Worm (Caenorhabditis elegans): Measurements from ENCODE around the gene Y19D10B.6.

Y19D10B.6 gene

ce11 chrV:2278543-2278942 lies 42.4 kb downstream of the Y19D10B.6 start, which contains the start of gene fbxa-137 (continued):
- no peak for TF ChIP-seq ceh-30 (tag; optimal IDR thresholded peaks at IDR 0.05)
- TF ChIP-seq pat-9 (tag; optimal IDR thresholded peaks at IDR 0.05) = no peak
- no peak for TF ChIP-seq rnt-1 (tag; optimal IDR thresholded peaks at IDR 0.05)
- no peak for TF ChIP-seq ceh-2 (tag; optimal IDR thresholded peaks at IDR 0.05)
- no peak for TF ChIP-seq ahr-1 (tag; optimal IDR thresholded peaks at IDR 0.05)
- TF ChIP-seq ceh-45 (GFP tag; IDR thresholded peaks at IDR 0.05) = no peak
- TF ChIP-seq pha-2 (tag; optimal IDR thresholded peaks at IDR 0.05) = peak; percentile 7

- peak; percentile 44 for TF ChIP-seq hlh-30 (tag; optimal IDR thresholded peaks at IDR 0.05; ENCODE audit: insufficient read depth)
- TF ChIP-seq C08G9.2 (tag; optimal IDR thresholded peaks at IDR 0.05) = no peak
These were observed 42.8 kb downstream of the Y19D10B.6 start, which contains the start of gene nhr-59 for ce11 chrV:2278052-2278451. nhr-59 (minus strand) TSS chrV:2278265.

ce11 chrV:2277260-2277659 lies 43.6 kb downstream of the Y19D10B.6 start:
- TF ChIP-seq T23F11.4 (GFP tag; optimal IDR thresholded peaks at IDR 0.05) = no peak
- no peak for TF ChIP-seq odd-2 (tag; optimal IDR thresholded peaks at IDR 0.05)
- no peak for TF ChIP-seq K02D7.2 (tag; optimal IDR thresholded peaks at IDR 0.05)
- TF ChIP-seq syd-9 (tag; optimal IDR thresholded peaks at IDR 0.05) = no peak
- no peak for TF ChIP-seq fkh-6 (tag; optimal IDR thresholded peaks at IDR 0.05)
- TF ChIP-seq ztf-16 (tag; optimal IDR thresholded peaks at IDR 0.05) = no peak
- no peak for TF ChIP-seq pqm-1 (tag; optimal IDR thresholded peaks at IDR 0.05)
- TF ChIP-seq nhr-11 (tag; optimal IDR thresholded peaks at IDR 0.05) = no peak

ce11 chrV:2274253-2274892 lies 46.5 kb downstream of the Y19D10B.6 start, which contains the start of the genes Y5H2A.4 and abu-4:
Y5H2A.4 (minus strand) TSS chrV:2274353.
abu-4 (plus strand) TSS chrV:2274842.
- TF ChIP-seq hlh-6 (tag; optimal IDR thresholded peaks at IDR 0.05) = no peak
- no peak for TF ChIP-seq fkh-6 (tag; optimal IDR thresholded peaks at IDR 0.05)
- no peak for TF ChIP-seq pha-4 (tag; optimal IDR thresholded peaks at IDR 0.05)
- TF ChIP-seq sdc-2 (tag; optimal IDR thresholded peaks at IDR 0.05) = no peak
- no peak for TF ChIP-seq ttx-3 (tag; optimal IDR thresholded peaks at IDR 0.05)
- no peak for TF ChIP-seq ceh-30 (tag; optimal IDR thresholded peaks at IDR 0.05)
- no peak for TF ChIP-seq pag-3 (tag; optimal IDR thresholded peaks at IDR 0.05; ENCODE audit: borderline replicate concordance)
- no peak for TF ChIP-seq madf-2 (tag; optimal IDR thresholded peaks at IDR 0.05)
- TF ChIP-seq che-1 (tag; optimal IDR thresholded peaks at IDR 0.05) = no peak
- TF ChIP-seq ceh-31 (tag; optimal IDR thresholded peaks at IDR 0.05) = no peak

- TF ChIP-seq elt-2 (tag; optimal IDR thresholded peaks at IDR 0.05) = no peak
- no peak for TF ChIP-seq odd-2 (tag; optimal IDR thresholded peaks at IDR 0.05)
- no peak for TF ChIP-seq dve-1 (tag; optimal IDR thresholded peaks at IDR 0.05)
These were observed 49.2 kb downstream of the Y19D10B.6 start, which contains the start of gene Y5H2A.1 for ce11 chrV:2271750-2272149. Y5H2A.1 (minus strand) TSS chrV:2271850.
